Worm (Caenorhabditis elegans) whole organism, young adult: ENCODE measurements around the gene T05C12.15.

Experiments used
- F22D6.2 ChIP-seq: sonication (generic microtip); optimal IDR thresholded peaks from 2 replicates; lab custom pipeline; 2016; ENCODE audit warnings: mild to moderate bottlenecking, missing genetic modification characterization, missing compliant biosample characterization
- hlh-26 ChIP-seq: fragments of 200-800 bp; sonication (Bioruptor generic); conservative IDR thresholded peaks from 2 replicates; pipeline ENCODE4 v1.3.6; 2022; ENCODE audit warnings: missing genetic modification reagents, missing genetic modification characterization, missing compliant biosample characterization
- rcor-1 ChIP-seq: fragments of 200-800 bp; sonication (Bioruptor generic); IDR thresholded peaks from 2 replicates; pipeline ENCODE4 v1.3.6; 2022; ENCODE audit warnings: missing genetic modification reagents, missing genetic modification characterization, missing compliant biosample characterization

DNA sequence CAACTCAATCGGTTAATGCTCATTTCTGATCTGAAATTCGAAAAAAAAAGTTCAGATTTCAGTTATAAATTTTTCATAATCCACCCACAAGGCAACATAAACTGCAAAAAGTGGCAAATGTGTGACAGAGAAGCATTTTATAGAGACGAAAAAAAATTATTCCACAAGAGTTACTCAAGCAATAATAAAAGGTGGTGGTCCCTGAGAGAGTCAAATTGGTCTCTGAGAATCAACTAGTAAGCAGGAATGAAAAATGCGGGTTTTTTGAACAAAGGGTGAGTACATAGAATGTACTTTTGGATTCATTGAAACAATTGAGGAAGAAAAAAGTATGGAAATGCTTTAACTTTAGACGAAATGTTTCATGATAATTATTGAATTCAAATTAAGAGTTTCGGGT is 991 bp downstream of the T05C12.15 start, which contains the start of gene T05C12.11:
- TF ChIP-seq hlh-26 (no peak), rcor-1 (GFP tag; lab: Robert Waterston, UW) (no peak), F22D6.2 (tag; lab: Kevin White, UChicago) (no peak)
